Worm (Caenorhabditis elegans) whole organism, late embryonic: ENCODE data around the gene col-14.

ENCODE experiments used
- C38D4.7 ChIP-seq: fragments of 200-800 bp; sonication (Bioruptor generic); optimal IDR thresholded peaks from 2 replicates; lab custom pipeline; 2018; ENCODE audit warnings: mild to moderate bottlenecking, missing genetic modification characterization, moderate library complexity, missing compliant biosample characterization
- F13H6.1 ChIP-seq: sonication (generic microtip); optimal IDR thresholded peaks from 2 replicates; lab custom pipeline; 2016; ENCODE audit warnings: missing genetic modification characterization, missing compliant biosample characterization
- K02D7.2 ChIP-seq: sonication (generic microtip); optimal IDR thresholded peaks from 2 replicates; lab custom pipeline; 2017; ENCODE audit warnings: mild to moderate bottlenecking, missing genetic modification characterization, missing compliant biosample characterization
- K09A11.1 ChIP-seq: sonication (generic microtip); optimal IDR thresholded peaks from 2 replicates; lab custom pipeline; 2017; ENCODE audit warnings: antibody characterized with exemption, mild to moderate bottlenecking, missing genetic modification characterization, missing compliant biosample characterization; ENCODE audit not compliant: insufficient read depth
- ama-1 ChIP-seq: fragments of 150-350 bp; optimal IDR thresholded peaks from 2 replicates; lab custom pipeline; 2014
- ceh-18 ChIP-seq: sonication (generic microtip); optimal IDR thresholded peaks from 2 replicates; lab custom pipeline; 2016; ENCODE audit warnings: missing genetic modification characterization, missing compliant biosample characterization
- ceh-19 ChIP-seq: fragments of 200-800 bp; sonication (Bioruptor generic); optimal IDR thresholded peaks from 2 replicates; lab custom pipeline; 2018; ENCODE audit warnings: mild to moderate bottlenecking, missing genetic modification characterization, missing compliant biosample characterization
- ceh-2 ChIP-seq: sonication (generic microtip); optimal IDR thresholded peaks from 2 replicates; lab custom pipeline; 2016; ENCODE audit warnings: missing genotype, missing genetic modification characterization, missing compliant biosample characterization
- ceh-34 ChIP-seq: sonication (generic microtip); optimal IDR thresholded peaks from 2 replicates; lab custom pipeline; 2016; ENCODE audit warnings: mild to moderate bottlenecking, missing genetic modification characterization, missing compliant biosample characterization
- ceh-45 ChIP-seq: fragments of 200-800 bp; sonication (Bioruptor generic); IDR thresholded peaks from 2 replicates; pipeline ENCODE4 v1.3.6; 2022; ENCODE audit warnings: missing genetic modification reagents, missing genetic modification characterization, missing compliant biosample characterization
- ceh-48 ChIP-seq: sonication (generic microtip); optimal IDR thresholded peaks from 2 replicates; lab custom pipeline; 2016; ENCODE audit warnings: missing genetic modification characterization, inconsistent platforms, missing compliant biosample characterization
- ceh-9 ChIP-seq: sonication (generic microtip); optimal IDR thresholded peaks from 2 replicates; lab custom pipeline; 2016; ENCODE audit warnings: mild to moderate bottlenecking, missing genetic modification characterization, inconsistent platforms, missing compliant biosample characterization
- dve-1 ChIP-seq: sonication (generic microtip); optimal IDR thresholded peaks from 2 replicates; lab custom pipeline; 2017; ENCODE audit warnings: antibody characterized with exemption, mild to moderate bottlenecking, missing genetic modification characterization, missing compliant biosample characterization
- elt-2 ChIP-seq: sonication (generic microtip); optimal IDR thresholded peaks from 2 replicates; lab custom pipeline; 2016; ENCODE audit warnings: missing genetic modification reagents, missing genetic modification characterization, missing compliant biosample characterization
- ets-4 ChIP-seq: sonication (generic microtip); optimal IDR thresholded peaks from 2 replicates; lab custom pipeline; 2016; ENCODE audit warnings: missing genetic modification characterization, missing compliant biosample characterization
- fkh-10 ChIP-seq: fragments of 150-350 bp; optimal IDR thresholded peaks from 2 replicates; lab custom pipeline; 2014; ENCODE audit warnings: missing biosample characterization, missing genetic modification reagents, missing genetic modification characterization
- hlh-13 ChIP-seq: fragments of 200-800 bp; sonication (Bioruptor generic); optimal IDR thresholded peaks from 2 replicates; lab custom pipeline; 2018; ENCODE audit warnings: mild to moderate bottlenecking, missing genetic modification characterization, missing compliant biosample characterization
- hlh-15 ChIP-seq: sonication (generic microtip); optimal IDR thresholded peaks from 2 replicates; lab custom pipeline; 2016; ENCODE audit warnings: missing genetic modification characterization, missing compliant biosample characterization
- hlh-30 ChIP-seq: sonication (generic microtip); optimal IDR thresholded peaks from 2 replicates; lab custom pipeline; 2017; ENCODE audit warnings: antibody characterized with exemption, missing genetic modification characterization, missing compliant biosample characterization; ENCODE audit not compliant: insufficient read depth
- hlh-6 ChIP-seq: sonication (generic microtip); optimal IDR thresholded peaks from 2 replicates; lab custom pipeline; 2016; ENCODE audit warnings: missing genotype, missing genetic modification characterization, missing compliant biosample characterization
- lim-6 ChIP-seq: sonication (generic microtip); optimal IDR thresholded peaks from 2 replicates; lab custom pipeline; 2016; ENCODE audit warnings: missing genetic modification characterization, missing compliant biosample characterization
- lin-11 ChIP-seq: fragments of 200-800 bp; sonication (Bioruptor generic); optimal IDR thresholded peaks from 2 replicates; lab custom pipeline; 2018; ENCODE audit warnings: mild to moderate bottlenecking, missing genetic modification characterization, missing compliant biosample characterization
- madf-2 ChIP-seq: sonication (generic microtip); optimal IDR thresholded peaks from 2 replicates; lab custom pipeline; 2017; ENCODE audit warnings: missing genetic modification characterization, missing compliant biosample characterization
- nfya-1 ChIP-seq: sonication (generic microtip); optimal IDR thresholded peaks from 2 replicates; lab custom pipeline; 2017; ENCODE audit warnings: missing genetic modification characterization, mild to moderate bottlenecking, missing compliant biosample characterization, antibody characterized with exemption, moderate library complexity
- npax-4 ChIP-seq: sonication (generic microtip); optimal IDR thresholded peaks from 2 replicates; lab custom pipeline; 2016; ENCODE audit warnings: missing genetic modification characterization, missing compliant biosample characterization
- pag-3 ChIP-seq: sonication (generic microtip); optimal IDR thresholded peaks from 2 replicates; lab custom pipeline; 2016; ENCODE audit warnings: missing compliant biosample characterization, missing genetic modification characterization, borderline replicate concordance
- pat-9 ChIP-seq: fragments of 200-800 bp; sonication (Bioruptor generic); optimal IDR thresholded peaks from 2 replicates; lab custom pipeline; 2018; ENCODE audit warnings: mild to moderate bottlenecking, missing genetic modification characterization, moderate library complexity, missing compliant biosample characterization
- pha-4 ChIP-seq: fragments of 150-350 bp; optimal IDR thresholded peaks from 2 replicates; lab custom pipeline; 2018; ENCODE audit warnings: missing biosample characterization, missing genetic modification reagents, missing genetic modification characterization
- pros-1 ChIP-seq: fragments of 150-350 bp; optimal IDR thresholded peaks from 2 replicates; lab custom pipeline; 2014; ENCODE audit warnings: missing biosample characterization, missing genetic modification reagents, missing genetic modification characterization
- ref-2 ChIP-seq: sonication (generic microtip); optimal IDR thresholded peaks from 2 replicates; lab custom pipeline; 2016; ENCODE audit warnings: missing genetic modification characterization, missing compliant biosample characterization
- sdc-2 ChIP-seq: sonication (generic microtip); optimal IDR thresholded peaks from 2 replicates; lab custom pipeline; 2016; ENCODE audit warnings: missing genotype, missing genetic modification characterization, missing compliant biosample characterization
- tbx-7 ChIP-seq: sonication (generic microtip); optimal IDR thresholded peaks from 2 replicates; lab custom pipeline; 2016; ENCODE audit warnings: missing genotype, missing genetic modification characterization, missing compliant biosample characterization
- unc-3 ChIP-seq, 2 experiments: fragments of 200-800 bp in 1 of 2; sonication (Bioruptor generic) in 1 of 2; sonication (generic microtip) in 1 of 2; conservative IDR thresholded peaks in 1 of 2; optimal IDR thresholded peaks in 1 of 2; 2 replicates each; pipeline versions ENCODE4 v1.3.6 to Lab custom; 2016 to 2022; ENCODE audit warnings: missing compliant biosample characterization in 2 of 2, missing genetic modification characterization in 2 of 2, missing genetic modification reagents in 1 of 2
- unc-42 ChIP-seq: sonication (generic microtip); optimal IDR thresholded peaks from 2 replicates; lab custom pipeline; 2016; ENCODE audit warnings: missing genotype, missing genetic modification characterization, missing compliant biosample characterization
- unc-55 ChIP-seq: sonication (generic microtip); optimal IDR thresholded peaks from 2 replicates; lab custom pipeline; 2017; ENCODE audit warnings: missing biosample characterization, missing genetic modification reagents, missing genetic modification characterization
- unc-86 ChIP-seq: sonication (generic microtip); optimal IDR thresholded peaks from 2 replicates; lab custom pipeline; 2016; ENCODE audit warnings: missing genetic modification characterization, missing compliant biosample characterization
- zip-5 ChIP-seq: sonication (generic microtip); optimal IDR thresholded peaks from 2 replicates; lab custom pipeline; 2016; ENCODE audit warnings: missing genetic modification characterization, missing compliant biosample characterization
- ztf-16 ChIP-seq: sonication (generic microtip); optimal IDR thresholded peaks from 2 replicates; lab custom pipeline; 2017; ENCODE audit warnings: missing genetic modification characterization, missing compliant biosample characterization

Gene col-14

DNA sequence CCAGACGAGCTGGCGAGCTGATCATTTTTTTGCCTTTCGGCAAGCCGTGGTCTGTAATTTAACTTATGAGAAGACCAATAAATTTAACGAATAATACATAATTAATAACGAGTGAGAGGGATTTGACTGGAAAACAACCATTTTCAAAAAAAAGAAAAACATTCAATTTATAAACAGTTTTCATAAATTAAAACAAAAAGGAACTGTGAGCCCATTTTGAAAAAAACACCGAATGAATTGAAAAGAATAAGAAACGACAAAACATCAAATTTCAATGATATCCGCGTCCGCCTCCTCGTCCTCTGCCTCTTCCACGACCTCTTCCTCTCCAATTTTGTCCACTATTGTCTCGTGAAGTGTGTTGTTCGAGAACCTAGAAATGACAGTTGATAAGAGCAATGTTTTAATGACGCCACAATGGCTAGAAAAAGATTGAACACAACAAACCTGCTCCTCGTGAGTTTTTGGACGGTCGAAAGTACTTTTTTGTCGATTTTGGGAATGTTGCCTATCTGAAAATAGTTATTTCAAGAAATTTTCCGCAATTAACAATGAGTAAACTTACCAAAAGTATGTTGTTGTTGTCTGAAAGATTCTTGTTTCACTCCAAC is 30.7 kb downstream of the col-14 start, which contains the start of gene tag-321:
Gene tag-321, minus strand, starts transcription at position 51 of the 611 bp plus-strand sequence.
- TF ChIP-seq lim-6 (tag; lab: Kevin White, UChicago): no peak
- TF ChIP-seq, all 69 proteins: peak for 0

ce11 chrIV:7785506-7786065 is 32.4 kb downstream of the col-14 start, which contains the start of gene tag-322:
TSS of gene tag-322 (minus strand) at chrIV:7785556.
- no peak for TF ChIP-seq ceh-2 (tag; lab: Kevin White, UChicago)
- no peak for TF ChIP-seq pag-3 (tag; lab: Kevin White, UChicago)
- TF ChIP-seq hlh-15 (tag; lab: Kevin White, UChicago): no peak
- no peak for TF ChIP-seq unc-86 (tag; lab: Kevin White, UChicago)
- peak; percentile 1 for TF ChIP-seq unc-55 (GFP tag; lab: Kevin White, UChicago)
- TF ChIP-seq zip-5 (tag; lab: Kevin White, UChicago): no peak
- TF ChIP-seq nfya-1 (tag; lab: Kevin White, UChicago): peak; percentile 31
- TF ChIP-seq, all 69 proteins: peak for 2

- TF ChIP-seq sdc-2: no peak
- TF ChIP-seq ama-1 (lab: Kevin White, UChicago): peak; percentile 54
- no peak for TF ChIP-seq dve-1 (tag; lab: Kevin White, UChicago)
- TF ChIP-seq ceh-34 (tag; lab: Kevin White, UChicago): peak; percentile 1
- TF ChIP-seq lin-11 (tag; lab: Kevin White, UChicago): peak; percentile 5
- TF ChIP-seq npax-4 (tag; lab: Kevin White, UChicago): no peak
- TF ChIP-seq ceh-48 (tag; lab: Kevin White, UChicago): peak; percentile 22
- no peak for TF ChIP-seq C38D4.7 (GFP tag; lab: Kevin White, UChicago)
- TF ChIP-seq hlh-30 (tag; lab: Kevin White, UChicago): peak; percentile 12
- TF ChIP-seq pha-4 (tag; lab: Kevin White, UChicago): no peak
Observed at ce11 chrIV:7789521-7789949, 36.3 kb downstream of the col-14 start, which contains the start of gene imp-3. TSS of gene imp-3 (minus strand) at chrIV:7789613.

ce11 chrIV:7790151-7790691 is 37.0 kb downstream of the col-14 start:
- peak; percentile 10 for TF ChIP-seq hlh-6 (tag; lab: Kevin White, UChicago)
- TF ChIP-seq unc-3 (GFP tag; conservative IDR thresholded peaks at IDR 0.05; lab: Robert Waterston, UW): no peak
- TF ChIP-seq unc-3 (tag; optimal IDR thresholded peaks at IDR 0.05; lab: Kevin White, UChicago): no peak
- no peak for TF ChIP-seq K02D7.2 (tag; lab: Kevin White, UChicago)

- TF ChIP-seq ceh-48 (tag; lab: Kevin White, UChicago) (peak; percentile 9), unc-3 (GFP tag; conservative IDR thresholded peaks at IDR 0.05; lab: Robert Waterston, UW) (no peak; the same call in 1 of the 2 replicates), unc-3 (tag; optimal IDR thresholded peaks at IDR 0.05; lab: Kevin White, UChicago) (no peak), elt-2 (tag; lab: Kevin White, UChicago) (peak; percentile 73), madf-2 (tag; lab: Kevin White, UChicago) (no peak), ceh-45 (GFP tag; lab: Robert Waterston, UW) (no peak), ceh-9 (tag; lab: Kevin White, UChicago) (no peak), unc-42 (tag; lab: Kevin White, UChicago) (peak; percentile 88), ceh-18 (tag; lab: Kevin White, UChicago) (peak; percentile 71), ref-2 (tag; lab: Kevin White, UChicago) (peak; percentile 53), unc-86 (tag; lab: Kevin White, UChicago) (peak; percentile 60), ceh-34 (tag; lab: Kevin White, UChicago) (peak; percentile 47), hlh-30 (tag; lab: Kevin White, UChicago) (peak; percentile 25), pha-4 (tag; lab: Kevin White, UChicago) (no peak), ets-4 (tag; lab: Kevin White, UChicago) (no peak), C38D4.7 (GFP tag; lab: Kevin White, UChicago) (no peak), ceh-19 (GFP tag; lab: Kevin White, UChicago) (no peak), lim-6 (tag; lab: Kevin White, UChicago) (no peak), F13H6.1 (tag; lab: Kevin White, UChicago) (no peak), pat-9 (tag; lab: Kevin White, UChicago) (no peak), pros-1 (tag; lab: Kevin White, UChicago) (no peak), hlh-13 (GFP tag; lab: Kevin White, UChicago) (no peak), K09A11.1 (tag; lab: Kevin White, UChicago) (no peak), ztf-16 (tag; lab: Kevin White, UChicago) (no peak), fkh-10 (no peak), tbx-7 (tag; lab: Kevin White, UChicago) (no peak)
Observed at ce11 chrIV:7790801-7791588, 37.8 kb downstream of the col-14 start, which contains the start of gene rsp-6. TSS of gene rsp-6 (minus strand) at chrIV:7791229.
